Fruit fly (Drosophila melanogaster) whole organism, wandering third instar larva: ENCODE data around the gene Drsl1.

Source experiments
- Abd-B ChIP-seq: fragments of >200 bp; optimal IDR thresholded peaks from 2 replicates; lab custom pipeline; 2017; ENCODE audit warnings: missing biosample characterization, missing genetic modification characterization
- Dfd ChIP-seq: fragments of >200 bp; optimal IDR thresholded peaks from 2 replicates; lab custom pipeline; 2017; ENCODE audit warnings: missing biosample characterization, missing genetic modification characterization
- Hr83 ChIP-seq: fragments of 200-300 bp; sonication (Bioruptor generic); optimal IDR thresholded peaks from 2 replicates; lab custom pipeline; 2016; ENCODE audit warnings: missing biosample characterization, mild to moderate bottlenecking, missing genetic modification characterization, moderate library complexity; ENCODE audit not compliant: poor library complexity, severe bottlenecking
- brk ChIP-seq: fragments of 200-800 bp; sonication (Bioruptor generic); optimal IDR thresholded peaks from 2 replicates; lab custom pipeline; 2016; ENCODE audit warnings: missing biosample characterization, mild to moderate bottlenecking, missing genetic modification characterization
- h ChIP-seq: fragments of 200-800 bp; sonication (Bioruptor generic); optimal IDR thresholded peaks from 3 replicates; lab custom pipeline; 2016; ENCODE audit warnings: missing biosample characterization, mild to moderate bottlenecking, missing genetic modification characterization
- usp ChIP-seq: fragments of >200 bp; optimal IDR thresholded peaks from 2 replicates; lab custom pipeline; 2017; ENCODE audit warnings: missing biosample characterization, missing genetic modification characterization

DNA sequence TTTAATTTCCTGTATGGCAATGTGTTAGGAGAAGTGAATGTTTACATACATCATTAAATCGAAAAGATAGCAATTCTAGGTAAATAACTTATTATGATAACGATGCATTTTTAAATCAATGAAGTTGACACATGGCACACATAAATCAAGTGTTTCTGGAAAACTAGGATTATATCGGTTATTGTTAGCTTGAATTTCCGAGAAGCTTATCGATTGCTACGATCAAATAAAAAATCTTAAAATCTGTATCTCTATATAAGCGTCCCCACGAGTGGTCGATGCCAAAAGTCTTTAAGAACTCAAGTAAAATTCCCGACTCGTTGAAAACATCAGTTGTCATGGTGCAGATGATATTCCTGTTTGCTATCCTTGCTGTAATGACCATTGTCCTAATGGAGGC lies 20.9 kb downstream of the Drsl1 start, which contains the start of gene Drsl3:
- TF ChIP-seq Abd-B (GFP tag; lab: Kevin White, UChicago): no peak
- TF ChIP-seq h: no peak
- no peak for TF ChIP-seq Dfd
- no peak for TF ChIP-seq brk (GFP tag; lab: Kevin White, UChicago)
- TF ChIP-seq Hr83: no peak
- no peak for TF ChIP-seq usp (GFP tag; lab: Kevin White, UChicago)
